Worm (Caenorhabditis elegans) whole organism, young adult: ENCODE results near the gene C15H7.3.

Experiments
- B0019.2 ChIP-seq: fragments of 200-800 bp; sonication (Bioruptor generic); conservative IDR thresholded peaks from 2 replicates; pipeline ENCODE4 v1.3.6; 2022; ENCODE audit warnings: missing genetic modification reagents, missing genetic modification characterization, missing compliant biosample characterization
- B0336.3 ChIP-seq: fragments of 200-800 bp; sonication (Bioruptor generic); IDR thresholded peaks from 2 replicates; pipeline ENCODE4 v1.3.6; 2022; ENCODE audit warnings: missing genetic modification characterization, missing compliant biosample characterization
- C17E4.6 ChIP-seq: fragments of 200-800 bp; sonication (Bioruptor generic); IDR thresholded peaks from 2 replicates; pipeline ENCODE4 v1.3.6; 2022; ENCODE audit warnings: missing genetic modification reagents, missing genetic modification characterization, missing compliant biosample characterization
- D2030.7 ChIP-seq: fragments of 200-800 bp; sonication (Bioruptor generic); IDR thresholded peaks from 2 replicates; pipeline ENCODE4 v1.3.6; 2022; ENCODE audit warnings: missing genetic modification reagents, missing genetic modification characterization, missing compliant biosample characterization
- F22D6.2 ChIP-seq: sonication (generic microtip); optimal IDR thresholded peaks from 2 replicates; lab custom pipeline; 2016; ENCODE audit warnings: mild to moderate bottlenecking, missing genetic modification characterization, missing compliant biosample characterization
- F33H1.4 ChIP-seq: fragments of 200-800 bp; sonication (Bioruptor generic); IDR thresholded peaks from 2 replicates; pipeline ENCODE4 v1.3.6; 2022; ENCODE audit warnings: missing genetic modification reagents, missing genetic modification characterization, missing compliant biosample characterization
- F49E8.2 ChIP-seq: sonication (generic microtip); optimal IDR thresholded peaks from 3 replicates; lab custom pipeline; 2017; ENCODE audit warnings: missing genetic modification characterization, mild to moderate bottlenecking, missing compliant biosample characterization, antibody characterized with exemption, moderate library complexity; ENCODE audit not compliant: insufficient read depth
- F52B5.7 ChIP-seq: sonication (generic microtip); optimal IDR thresholded peaks from 2 replicates; lab custom pipeline; 2016; ENCODE audit warnings: mild to moderate bottlenecking, missing genetic modification characterization, missing compliant biosample characterization
- K11D2.4 ChIP-seq: fragments of 200-800 bp; sonication (Bioruptor generic); IDR thresholded peaks from 2 replicates; pipeline ENCODE4 v1.3.6; 2022; ENCODE audit warnings: missing genetic modification reagents, missing genetic modification characterization, missing compliant biosample characterization
- Y56A3A.18 ChIP-seq: fragments of 200-800 bp; sonication (Bioruptor generic); IDR thresholded peaks from 2 replicates; pipeline ENCODE4 v1.3.6; 2022; ENCODE audit warnings: missing genetic modification reagents, missing genetic modification characterization, missing compliant biosample characterization
- Y79H2A.3 ChIP-seq: fragments of 200-800 bp; sonication (Bioruptor generic); conservative IDR thresholded peaks from 2 replicates; pipeline ENCODE4 v1.3.6; 2022; ENCODE audit warnings: missing genetic modification reagents, missing genetic modification characterization, missing compliant biosample characterization
- Y95B8A.8 ChIP-seq: fragments of 200-800 bp; sonication (Bioruptor generic); IDR thresholded peaks from 2 replicates; pipeline ENCODE4 v1.3.6; 2022; ENCODE audit warnings: missing genetic modification reagents, missing genetic modification characterization, missing compliant biosample characterization
- ama-1 ChIP-seq, 3 experiments: fragments of 150-350 bp in 1 of 3; sonication (generic microtip) in 2 of 3; optimal IDR thresholded peaks; 2 replicates each; lab custom pipeline; 2014 to 2018; ENCODE audit warnings: missing biosample characterization in 2 of 3, missing genetic modification characterization in 2 of 3, missing genetic modification reagents in 2 of 3
- aptf-3 ChIP-seq: fragments of 200-800 bp; sonication (Bioruptor generic); IDR thresholded peaks from 2 replicates; pipeline ENCODE4 v1.3.6; 2022; ENCODE audit warnings: missing genetic modification characterization, missing compliant biosample characterization
- athp-1 ChIP-seq: sonication (generic microtip); optimal IDR thresholded peaks from 2 replicates; lab custom pipeline; 2017; ENCODE audit warnings: mild to moderate bottlenecking, missing genetic modification characterization, missing compliant biosample characterization
- attf-3 ChIP-seq: fragments of 200-800 bp; sonication (Bioruptor generic); conservative IDR thresholded peaks from 2 replicates; pipeline ENCODE4 v1.3.6; 2022; ENCODE audit warnings: missing genetic modification reagents, missing genetic modification characterization, missing compliant biosample characterization
- attf-5 ChIP-seq: fragments of 200-800 bp; sonication (Bioruptor generic); optimal IDR thresholded peaks from 2 replicates; lab custom pipeline; 2018; ENCODE audit warnings: mild to moderate bottlenecking, missing genetic modification characterization, missing compliant biosample characterization
- attf-6 ChIP-seq: fragments of 200-800 bp; sonication (Bioruptor generic); IDR thresholded peaks from 2 replicates; pipeline ENCODE4 v1.3.6; 2022; ENCODE audit warnings: missing genetic modification reagents, missing genetic modification characterization, missing compliant biosample characterization
- ccch-3 ChIP-seq: fragments of 200-800 bp; sonication (Bioruptor generic); optimal IDR thresholded peaks from 2 replicates; lab custom pipeline; 2018; ENCODE audit warnings: mild to moderate bottlenecking, missing genetic modification characterization, missing compliant biosample characterization
- ceh-100 ChIP-seq: fragments of 200-800 bp; sonication (Bioruptor generic); IDR thresholded peaks from 2 replicates; pipeline ENCODE4 v1.3.6; 2022; ENCODE audit warnings: missing genetic modification reagents, missing genetic modification characterization, missing compliant biosample characterization
- die-1 ChIP-seq: sonication (generic microtip); optimal IDR thresholded peaks from 2 replicates; lab custom pipeline; 2016; ENCODE audit warnings: missing genotype, mild to moderate bottlenecking, missing genetic modification characterization, missing compliant biosample characterization
- dpl-1 ChIP-seq: fragments of 150-350 bp; optimal IDR thresholded peaks from 2 replicates; lab custom pipeline; 2014; ENCODE audit warnings: missing biosample characterization, missing genetic modification reagents, missing genetic modification characterization
- efl-1 ChIP-seq: fragments of 150-350 bp; optimal IDR thresholded peaks from 2 replicates; lab custom pipeline; 2014; ENCODE audit warnings: missing biosample characterization, missing genetic modification reagents, missing genetic modification characterization
- egl-44 ChIP-seq: fragments of 200-800 bp; sonication (Bioruptor generic); IDR thresholded peaks from 2 replicates; pipeline ENCODE4 v1.3.6; 2022; ENCODE audit warnings: missing genetic modification reagents, missing genetic modification characterization, missing compliant biosample characterization
- ekl-4 ChIP-seq: fragments of 200-800 bp; sonication (Bioruptor generic); IDR thresholded peaks from 2 replicates; pipeline ENCODE4 v1.3.6; 2022; ENCODE audit warnings: missing genetic modification reagents, missing genetic modification characterization, missing compliant biosample characterization
- ets-4 ChIP-seq: fragments of 200-800 bp; sonication (Bioruptor generic); optimal IDR thresholded peaks from 2 replicates; lab custom pipeline; 2018; ENCODE audit warnings: mild to moderate bottlenecking, missing genetic modification characterization, missing compliant biosample characterization
- fkh-3 ChIP-seq: sonication (generic microtip); optimal IDR thresholded peaks from 2 replicates; lab custom pipeline; 2016; ENCODE audit warnings: mild to moderate bottlenecking, missing genetic modification characterization, missing compliant biosample characterization
- him-1 ChIP-seq: sonication (generic microtip); optimal IDR thresholded peaks from 2 replicates; lab custom pipeline; 2016; ENCODE audit warnings: missing genotype, missing genetic modification reagents, missing genetic modification characterization, missing compliant biosample characterization
- hlh-26 ChIP-seq: fragments of 200-800 bp; sonication (Bioruptor generic); conservative IDR thresholded peaks from 2 replicates; pipeline ENCODE4 v1.3.6; 2022; ENCODE audit warnings: missing genetic modification reagents, missing genetic modification characterization, missing compliant biosample characterization
- hmg-1.2 ChIP-seq: fragments of 200-800 bp; sonication (Bioruptor generic); IDR thresholded peaks from 2 replicates; pipeline ENCODE4 v1.3.6; 2022; ENCODE audit warnings: missing genetic modification reagents, missing genetic modification characterization, missing compliant biosample characterization
- hrde-1 ChIP-seq: sonication (generic microtip); optimal IDR thresholded peaks from 2 replicates; lab custom pipeline; 2016; ENCODE audit warnings: missing genetic modification characterization, mild to moderate bottlenecking, missing compliant biosample characterization, moderate library complexity, missing genotype, missing genetic modification reagents, borderline replicate concordance
- hsf-1 ChIP-seq: fragments of 200-800 bp; sonication (Bioruptor generic); IDR thresholded peaks from 2 replicates; pipeline ENCODE4 v1.3.6; 2022; ENCODE audit warnings: missing genetic modification reagents, missing genetic modification characterization, missing compliant biosample characterization
- lin-35 ChIP-seq, 3 experiments: fragments of 150-350 bp in 2 of 3; sonication (generic microtip) in 1 of 3; optimal IDR thresholded peaks; 2 replicates each; lab custom pipeline; 2014 to 2018; ENCODE audit warnings: missing biosample characterization in 3 of 3, missing genetic modification characterization in 3 of 3, missing genetic modification reagents in 3 of 3
- lin-54 ChIP-seq: fragments of 200-800 bp; sonication (Bioruptor generic); optimal IDR thresholded peaks from 2 replicates; lab custom pipeline; 2018; ENCODE audit warnings: mild to moderate bottlenecking, missing genetic modification characterization, missing compliant biosample characterization
- lsl-1 ChIP-seq: fragments of 200-800 bp; sonication (Bioruptor generic); optimal IDR thresholded peaks from 2 replicates; lab custom pipeline; 2018; ENCODE audit warnings: mild to moderate bottlenecking, missing genetic modification characterization, moderate library complexity, missing compliant biosample characterization
- lsy-27 ChIP-seq: sonication (generic microtip); optimal IDR thresholded peaks from 2 replicates; lab custom pipeline; 2017; ENCODE audit warnings: missing genetic modification characterization, mild to moderate bottlenecking, missing compliant biosample characterization, antibody characterized with exemption, missing genotype, borderline replicate concordance; ENCODE audit not compliant: insufficient read depth
- madf-6 ChIP-seq: fragments of 200-800 bp; sonication (Bioruptor generic); IDR thresholded peaks from 2 replicates; pipeline ENCODE4 v1.3.6; 2022; ENCODE audit warnings: missing genetic modification reagents, missing genetic modification characterization, missing compliant biosample characterization
- nfya-2 ChIP-seq: fragments of 200-800 bp; sonication (Bioruptor generic); IDR thresholded peaks from 2 replicates; pipeline ENCODE4 v1.3.6; 2022; ENCODE audit warnings: missing genetic modification reagents, missing genetic modification characterization, missing compliant biosample characterization
- snpc-1.3 ChIP-seq: sonication (generic microtip); optimal IDR thresholded peaks from 2 replicates; lab custom pipeline; 2017; ENCODE audit warnings: missing genetic modification characterization, mild to moderate bottlenecking, missing compliant biosample characterization, antibody characterized with exemption, moderate library complexity, missing genotype, missing genetic modification reagents; ENCODE audit not compliant: insufficient read depth
- snpc-4 ChIP-seq, 5 experiments: fragments of 150-350 bp in 1 of 5; sonication (generic microtip) in 4 of 5; optimal IDR thresholded peaks; 2 replicates each; lab custom pipeline; 2014 to 2018; ENCODE audit warnings: missing genetic modification characterization in 5 of 5, missing biosample characterization in 3 of 5, antibody characterized with exemption in 2 of 5, mild to moderate bottlenecking in 2 of 5, missing compliant biosample characterization in 2 of 5, missing genotype in 2 of 5, moderate library complexity in 2 of 5, missing genetic modification reagents in 1 of 5
- tbp1 ChIP-seq: fragments of 200-800 bp; sonication (Bioruptor generic); optimal IDR thresholded peaks from 2 replicates; lab custom pipeline; 2018; ENCODE audit warnings: mild to moderate bottlenecking, missing genetic modification characterization, missing compliant biosample characterization
- tlf-1 ChIP-seq: fragments of 200-800 bp; sonication (Bioruptor generic); optimal IDR thresholded peaks from 2 replicates; lab custom pipeline; 2018; ENCODE audit warnings: mild to moderate bottlenecking, missing genetic modification characterization, missing compliant biosample characterization
- unc-130 ChIP-seq: sonication (generic microtip); optimal IDR thresholded peaks from 2 replicates; lab custom pipeline; 2016; ENCODE audit warnings: missing genetic modification reagents, missing genetic modification characterization, missing compliant biosample characterization
- xnd-1 ChIP-seq: sonication (generic microtip); optimal IDR thresholded peaks from 2 replicates; lab custom pipeline; 2016; ENCODE audit warnings: missing genotype, missing genetic modification reagents, missing genetic modification characterization, missing compliant biosample characterization
- ztf-18 ChIP-seq: sonication (generic microtip); optimal IDR thresholded peaks from 2 replicates; lab custom pipeline; 2016; ENCODE audit warnings: missing genotype, mild to moderate bottlenecking, missing genetic modification characterization, missing compliant biosample characterization
- ztf-26 ChIP-seq: sonication (generic microtip); optimal IDR thresholded peaks from 2 replicates; lab custom pipeline; 2017; ENCODE audit warnings: missing genetic modification characterization, missing compliant biosample characterization

Gene C15H7.3

DNA sequence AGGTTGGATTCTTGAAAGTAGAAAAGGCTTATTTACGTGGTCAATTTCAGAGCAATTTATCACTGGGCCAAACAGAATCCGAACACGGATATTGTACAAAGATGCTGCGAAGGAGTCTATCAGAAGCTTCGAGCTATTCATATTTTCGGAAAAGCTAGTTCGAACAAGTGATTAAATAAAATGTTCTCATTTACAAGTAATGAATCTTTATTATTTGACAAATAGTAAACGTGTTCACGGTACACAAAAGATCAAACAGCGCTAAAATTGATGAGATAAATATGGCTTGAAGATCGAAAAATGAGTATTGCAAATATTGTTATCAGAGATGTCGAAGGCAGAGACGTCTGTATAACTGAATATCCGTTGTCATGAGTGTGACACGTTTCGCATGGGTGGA is 36.7 kb downstream of the C15H7.3 start:
- no peak; the same call in 1 of the 2 replicates for TF ChIP-seq D2030.7
- TF ChIP-seq attf-6 (GFP tag; lab: Robert Waterston, UW) = peak; percentile 80
- TF ChIP-seq Y56A3A.18 (GFP tag; lab: Robert Waterston, UW) = peak; percentile 69; the same call in 1 of the 2 replicates
- no peak for TF ChIP-seq ztf-26 (tag; lab: Kevin White, UChicago)
- TF ChIP-seq attf-5 (GFP tag; lab: Kevin White, UChicago) = peak; percentile 17
- TF ChIP-seq fkh-3 (tag; lab: Kevin White, UChicago) = no peak
- no peak for TF ChIP-seq lin-35 (GFP tag; optimal IDR thresholded peaks at IDR 0.05; lab: Kevin White, UChicago)
- TF ChIP-seq tlf-1 (GFP tag; lab: Kevin White, UChicago) = peak; percentile 80
- no peak for TF ChIP-seq dpl-1
- no peak for TF ChIP-seq aptf-3 (GFP tag; lab: Robert Waterston, UW)
- no peak for TF ChIP-seq ama-1 (optimal IDR thresholded peaks at IDR 0.05; lab: Kevin White, UChicago)
- TF ChIP-seq ama-1 (GFP tag; optimal IDR thresholded peaks at IDR 0.05; lab: Kevin White, UChicago) = peak in 1 of 2 experiments; percentile 21
- TF ChIP-seq B0336.3 = peak; percentile 69; the same call in 1 of the 2 replicates
- peak; percentile 43 for TF ChIP-seq die-1 (tag; lab: Kevin White, UChicago)
- no peak for TF ChIP-seq egl-44 (GFP tag; lab: Robert Waterston, UW)
- TF ChIP-seq F52B5.7 (tag; lab: Kevin White, UChicago) = peak; percentile 77
- TF ChIP-seq hrde-1 (tag; lab: Kevin White, UChicago) = peak; percentile 72
- no peak; the same call in 1 of the 2 replicates for TF ChIP-seq Y79H2A.3
- TF ChIP-seq F49E8.2 (tag; lab: Kevin White, UChicago) = peak; percentile 97
- peak; percentile 41; the same call in 1 of the 2 replicates for TF ChIP-seq C17E4.6 (GFP tag; lab: Robert Waterston, UW)
- TF ChIP-seq ccch-3 (GFP tag; lab: Kevin White, UChicago) = no peak
- TF ChIP-seq ekl-4 (GFP tag; lab: Robert Waterston, UW) = peak; percentile 68
- TF ChIP-seq snpc-4 (GFP tag; optimal IDR thresholded peaks at IDR 0.05; lab: Kevin White, UChicago) = no peak
- TF ChIP-seq snpc-4 (tag; optimal IDR thresholded peaks at IDR 0.05; lab: Kevin White, UChicago) = peak in 1 of 4 experiments; percentile 10
- TF ChIP-seq madf-6 (GFP tag; lab: Robert Waterston, UW) = peak; percentile 83
- TF ChIP-seq Y95B8A.8 = peak; percentile 58
- TF ChIP-seq him-1 = peak; percentile 48
- TF ChIP-seq nfya-2 (GFP tag; lab: Robert Waterston, UW) = 0 out of 2 replicates have a peak, but pooled peaks have one; percentile 11
- TF ChIP-seq lin-54 (GFP tag; lab: Kevin White, UChicago) = peak; percentile 63
- peak; percentile 53 for TF ChIP-seq ztf-18
- TF ChIP-seq efl-1 (GFP tag; lab: Kevin White, UChicago) = peak; percentile 43
- peak; percentile 21 for TF ChIP-seq xnd-1
- TF ChIP-seq snpc-1.3 (tag; lab: Kevin White, UChicago) = peak; percentile 58
- no peak for TF ChIP-seq ets-4
- TF ChIP-seq attf-3 (GFP tag; lab: Robert Waterston, UW) = no peak
- TF ChIP-seq lsl-1 (GFP tag; lab: Kevin White, UChicago) = peak; percentile 62
- TF ChIP-seq B0019.2 = 0 out of 2 replicates have a peak, but pooled peaks have one; percentile 23
- peak; percentile 49; the same call in 1 of the 2 replicates for TF ChIP-seq ceh-100 (GFP tag; lab: Robert Waterston, UW)
- no peak for TF ChIP-seq K11D2.4
- peak; percentile 80 for TF ChIP-seq athp-1
- TF ChIP-seq hsf-1 = peak; percentile 84
- TF ChIP-seq hmg-1.2 (GFP tag; lab: Robert Waterston, UW) = peak; percentile 44
- no peak for TF ChIP-seq lsy-27 (tag; lab: Kevin White, UChicago)
- no peak for TF ChIP-seq hlh-26
- TF ChIP-seq F33H1.4 = peak; percentile 15; the same call in 1 of the 2 replicates
- no peak for TF ChIP-seq F22D6.2 (tag; lab: Kevin White, UChicago)
- peak; percentile 36 for TF ChIP-seq unc-130 (GFP tag; lab: Kevin White, UChicago)
- TF ChIP-seq tbp1 (GFP tag; lab: Kevin White, UChicago) = peak; percentile 40
